Worm (Caenorhabditis elegans) whole organism, mixed stage, embryonic: ENCODE results near the gene F20B10.3.

Experiments used
- M03D4.4 ChIP-seq: sonication (generic microtip); optimal IDR thresholded peaks from 2 replicates; lab custom pipeline; 2017; ENCODE audit warnings: mild to moderate bottlenecking, missing genetic modification characterization, missing compliant biosample characterization
- bed-3 ChIP-seq: fragments of 200-800 bp; sonication (Bioruptor generic); optimal IDR thresholded peaks from 3 replicates; lab custom pipeline; 2018; ENCODE audit warnings: mild to moderate bottlenecking, missing genetic modification characterization, moderate library complexity, missing compliant biosample characterization
- blmp-1 ChIP-seq: fragments of 150-350 bp; optimal IDR thresholded peaks from 2 replicates; lab custom pipeline; 2014; ENCODE audit warnings: missing biosample characterization, missing genetic modification characterization
- ceh-39 ChIP-seq: fragments of 150-350 bp; optimal IDR thresholded peaks from 2 replicates; lab custom pipeline; 2014; ENCODE audit warnings: missing biosample characterization, missing genetic modification characterization
- ceh-43 ChIP-seq: fragments of 200-800 bp; sonication (Bioruptor generic); optimal IDR thresholded peaks from 2 replicates; lab custom pipeline; 2018; ENCODE audit warnings: mild to moderate bottlenecking, missing genetic modification characterization, moderate library complexity, missing compliant biosample characterization
- ceh-83 ChIP-seq: fragments of 200-800 bp; sonication (Bioruptor generic); optimal IDR thresholded peaks from 2 replicates; lab custom pipeline; 2018; ENCODE audit warnings: mild to moderate bottlenecking, missing genetic modification characterization, missing compliant biosample characterization
- ces-1 ChIP-seq: fragments of 150-350 bp; optimal IDR thresholded peaks from 2 replicates; lab custom pipeline; 2014; ENCODE audit warnings: missing biosample characterization, missing genetic modification reagents, missing genetic modification characterization
- cnd-1 ChIP-seq: fragments of 200-800 bp; sonication (Bioruptor generic); optimal IDR thresholded peaks from 2 replicates; lab custom pipeline; 2018; ENCODE audit warnings: mild to moderate bottlenecking, missing genetic modification characterization, missing compliant biosample characterization
- drap-1 ChIP-seq: fragments of 200-800 bp; sonication (Bioruptor generic); optimal IDR thresholded peaks from 3 replicates; lab custom pipeline; 2018; ENCODE audit warnings: mild to moderate bottlenecking, missing genetic modification characterization, missing compliant biosample characterization
- elt-1 ChIP-seq: sonication (generic microtip); optimal IDR thresholded peaks from 2 replicates; lab custom pipeline; 2017; ENCODE audit warnings: missing genetic modification characterization, mild to moderate bottlenecking, missing compliant biosample characterization, antibody characterized with exemption, moderate library complexity, borderline replicate concordance; ENCODE audit not compliant: insufficient read depth
- elt-3 ChIP-seq: fragments of 150-350 bp; optimal IDR thresholded peaks from 2 replicates; lab custom pipeline; 2014; ENCODE audit warnings: missing biosample characterization, missing genetic modification characterization
- flh-1 ChIP-seq: fragments of 200-800 bp; sonication (Bioruptor generic); optimal IDR thresholded peaks from 2 replicates; lab custom pipeline; 2018; ENCODE audit warnings: mild to moderate bottlenecking, missing genetic modification characterization, moderate library complexity, missing compliant biosample characterization
- ham-2 ChIP-seq: fragments of 200-800 bp; sonication (Bioruptor generic); optimal IDR thresholded peaks from 2 replicates; lab custom pipeline; 2018; ENCODE audit warnings: mild to moderate bottlenecking, missing genetic modification characterization, missing compliant biosample characterization
- hlh-1 ChIP-seq: fragments of 150-350 bp; optimal IDR thresholded peaks from 2 replicates; lab custom pipeline; 2014; ENCODE audit warnings: missing biosample characterization, missing genetic modification reagents, missing genetic modification characterization
- lin-13 ChIP-seq: fragments of 150-350 bp; optimal IDR thresholded peaks from 2 replicates; lab custom pipeline; 2014; ENCODE audit warnings: missing biosample characterization, missing genetic modification characterization
- lin-32 ChIP-seq: fragments of 200-800 bp; sonication (Bioruptor generic); optimal IDR thresholded peaks from 2 replicates; lab custom pipeline; 2018; ENCODE audit warnings: mild to moderate bottlenecking, missing genetic modification characterization, missing compliant biosample characterization
- lsy-2 ChIP-seq: fragments of 150-350 bp; optimal IDR thresholded peaks from 2 replicates; lab custom pipeline; 2014; ENCODE audit warnings: missing biosample characterization, missing genetic modification characterization
- mab-5 ChIP-seq: fragments of 150-350 bp; optimal IDR thresholded peaks from 2 replicates; lab custom pipeline; 2014; ENCODE audit warnings: missing biosample characterization, missing genetic modification characterization
- mep-1 ChIP-seq: fragments of 150-350 bp; optimal IDR thresholded peaks from 2 replicates; lab custom pipeline; 2017; ENCODE audit warnings: missing biosample characterization, missing genetic modification reagents, missing genetic modification characterization, inconsistent platforms
- nhr-2 ChIP-seq: fragments of 150-350 bp; optimal IDR thresholded peaks from 2 replicates; lab custom pipeline; 2014; ENCODE audit warnings: missing biosample characterization, missing genetic modification characterization
- nhr-76 ChIP-seq: sonication (generic microtip); optimal IDR thresholded peaks from 2 replicates; lab custom pipeline; 2017; ENCODE audit warnings: missing biosample characterization, missing genetic modification characterization
- pha-4 ChIP-seq: fragments of 150-350 bp; optimal IDR thresholded peaks from 2 replicates; lab custom pipeline; 2018; ENCODE audit warnings: missing biosample characterization, missing genetic modification reagents, missing genetic modification characterization
- sem-2 ChIP-seq: fragments of 200-800 bp; sonication (Bioruptor generic); optimal IDR thresholded peaks from 2 replicates; lab custom pipeline; 2018; ENCODE audit warnings: mild to moderate bottlenecking, missing genetic modification characterization, missing compliant biosample characterization
- snpc-4 ChIP-seq: fragments of 150-350 bp; optimal IDR thresholded peaks from 2 replicates; lab custom pipeline; 2014; ENCODE audit warnings: missing biosample characterization, missing genetic modification characterization
- sptf-1 ChIP-seq: sonication (generic microtip); optimal IDR thresholded peaks from 2 replicates; lab custom pipeline; 2017; ENCODE audit warnings: mild to moderate bottlenecking, missing genetic modification characterization, moderate library complexity, missing compliant biosample characterization
- tbx-8 ChIP-seq: fragments of 200-800 bp; sonication (Bioruptor generic); optimal IDR thresholded peaks from 2 replicates; lab custom pipeline; 2018; ENCODE audit warnings: mild to moderate bottlenecking, missing genetic modification characterization, moderate library complexity, missing compliant biosample characterization
- unc-120 ChIP-seq: sonication (generic microtip); optimal IDR thresholded peaks from 2 replicates; lab custom pipeline; 2017; ENCODE audit warnings: missing genetic modification characterization, missing compliant biosample characterization; ENCODE audit not compliant: poor library complexity, severe bottlenecking
- unc-39 ChIP-seq: fragments of 150-350 bp; optimal IDR thresholded peaks from 2 replicates; lab custom pipeline; 2014; ENCODE audit warnings: missing biosample characterization, missing genetic modification characterization
- unc-62 ChIP-seq: fragments of 150-350 bp; optimal IDR thresholded peaks from 2 replicates; lab custom pipeline; 2014; ENCODE audit warnings: missing biosample characterization, missing genetic modification reagents, missing genetic modification characterization
- zip-8 ChIP-seq: fragments of 150-350 bp; optimal IDR thresholded peaks from 2 replicates; lab custom pipeline; 2014; ENCODE audit warnings: missing biosample characterization, missing genetic modification characterization
- ztf-11 ChIP-seq: fragments of 150-350 bp; optimal IDR thresholded peaks from 2 replicates; lab custom pipeline; 2014; ENCODE audit warnings: missing biosample characterization, missing genetic modification characterization

Gene F20B10.3

ce11 chrIV:12167944-12168343 is at the start of gene F20B10.3:
Gene F20B10.3 (plus strand): TSS chrIV:12168244.
- TF ChIP-seq sem-2 (GFP tag; lab: Kevin White, UChicago), result no peak
- no peak for TF ChIP-seq flh-1 (GFP tag; lab: Kevin White, UChicago)
- TF ChIP-seq zip-8, result no peak

- TF ChIP-seq zip-8 (no peak), unc-39 (tag; lab: Kevin White, UChicago) (no peak), cnd-1 (tag; lab: Kevin White, UChicago) (no peak), blmp-1 (tag; lab: Kevin White, UChicago) (no peak), unc-62 (GFP tag; lab: Kevin White, UChicago) (no peak), ceh-43 (GFP tag; lab: Kevin White, UChicago) (no peak), tbx-8 (GFP tag; lab: Kevin White, UChicago) (no peak), ham-2 (no peak), ztf-11 (no peak), lin-13 (no peak), mab-5 (tag; lab: Kevin White, UChicago) (no peak), snpc-4 (tag; lab: Kevin White, UChicago) (no peak), nhr-2 (tag; lab: Kevin White, UChicago) (no peak), ceh-83 (no peak), M03D4.4 (tag; lab: Kevin White, UChicago) (no peak), hlh-1 (tag; lab: Kevin White, UChicago) (no peak), elt-1 (no peak), drap-1 (no peak), sptf-1 (tag; lab: Kevin White, UChicago) (no peak)
Observed at ce11 chrIV:12120536-12120935, 47.5 kb upstream of the F20B10.3 start.

ce11 chrIV:12121076-12121475 is 47.0 kb upstream of the F20B10.3 start, which contains the start of the genes ddb-1 and M18.6:
Gene ddb-1 (minus strand): TSS chrIV:12121165.
Gene M18.6 (plus strand): TSS chrIV:12121310.
- TF ChIP-seq unc-120, result no peak
- TF ChIP-seq flh-1 (GFP tag; lab: Kevin White, UChicago), result no peak
- peak; percentile 18 for TF ChIP-seq ham-2
- peak; percentile 40 for TF ChIP-seq mep-1 (tag; lab: Kevin White, UChicago)
- TF ChIP-seq hlh-1 (tag; lab: Kevin White, UChicago), result no peak
- TF ChIP-seq pha-4 (tag; lab: Kevin White, UChicago), result peak; percentile 44
- TF ChIP-seq lsy-2 (tag; lab: Kevin White, UChicago), result peak; percentile 43
- TF ChIP-seq ces-1 (GFP tag; lab: Kevin White, UChicago), result peak; percentile 24

- TF ChIP-seq unc-120 (peak; percentile 57), nhr-76 (tag; lab: Kevin White, UChicago) (no peak), nhr-2 (tag; lab: Kevin White, UChicago) (no peak), mep-1 (tag; lab: Kevin White, UChicago) (peak; percentile 43), ceh-43 (GFP tag; lab: Kevin White, UChicago) (no peak), lin-32 (no peak), elt-3 (no peak), elt-1 (no peak), ceh-39 (tag; lab: Kevin White, UChicago) (peak; percentile 49), sptf-1 (tag; lab: Kevin White, UChicago) (no peak), zip-8 (no peak), hlh-1 (tag; lab: Kevin White, UChicago) (no peak), unc-39 (tag; lab: Kevin White, UChicago) (no peak), ztf-11 (no peak), bed-3 (no peak), ces-1 (GFP tag; lab: Kevin White, UChicago) (peak; percentile 53), sem-2 (GFP tag; lab: Kevin White, UChicago) (no peak)
Observed at ce11 chrIV:12122874-12123664, 45.0 kb upstream of the F20B10.3 start, which contains the start of gene aly-3. Gene aly-3 (plus strand): TSS chrIV:12123282.
